Worm (Caenorhabditis elegans) whole organism, young adult: ENCODE results near the gene C08F11.1.

Source experiments
- B0035.1 ChIP-seq: sonication (generic microtip); optimal IDR thresholded peaks from 2 replicates; lab custom pipeline; 2016; ENCODE audit warnings: missing genetic modification characterization, mild to moderate bottlenecking, missing compliant biosample characterization, missing genotype, missing genetic modification reagents
- Y67H2A.10 ChIP-seq: fragments of 200-800 bp; sonication (Bioruptor generic); conservative IDR thresholded peaks from 2 replicates; pipeline ENCODE4 v1.3.6; 2022; ENCODE audit warnings: missing genetic modification reagents, missing genetic modification characterization, missing compliant biosample characterization
- atf-7 ChIP-seq: sonication (generic microtip); optimal IDR thresholded peaks from 2 replicates; lab custom pipeline; 2017; ENCODE audit warnings: mild to moderate bottlenecking, missing genetic modification characterization, missing compliant biosample characterization
- ceh-40 ChIP-seq: fragments of 200-800 bp; sonication (Bioruptor generic); IDR thresholded peaks from 2 replicates; pipeline ENCODE4 v1.3.6; 2022; ENCODE audit warnings: missing genetic modification characterization, missing compliant biosample characterization
- ceh-91 ChIP-seq: fragments of 200-800 bp; sonication (Bioruptor generic); IDR thresholded peaks from 2 replicates; pipeline ENCODE4 v1.3.6; 2022; ENCODE audit warnings: missing genetic modification reagents, missing genetic modification characterization, missing compliant biosample characterization
- dpl-1 ChIP-seq: fragments of 150-350 bp; optimal IDR thresholded peaks from 2 replicates; lab custom pipeline; 2014; ENCODE audit warnings: missing biosample characterization, missing genetic modification reagents, missing genetic modification characterization
- nfya-1 ChIP-seq: sonication (generic microtip); optimal IDR thresholded peaks from 2 replicates; lab custom pipeline; 2017; ENCODE audit warnings: antibody characterized with exemption, missing compliant biosample characterization, missing genetic modification characterization, borderline replicate concordance; ENCODE audit not compliant: insufficient read depth
- nhr-80 ChIP-seq: sonication (generic microtip); optimal IDR thresholded peaks from 2 replicates; lab custom pipeline; 2016; ENCODE audit warnings: missing genetic modification characterization, missing compliant biosample characterization
- pbrm-1 ChIP-seq: fragments of 200-800 bp; sonication (Bioruptor generic); IDR thresholded peaks from 2 replicates; pipeline ENCODE4 v1.3.6; 2022; ENCODE audit warnings: missing genetic modification reagents, missing genetic modification characterization, missing compliant biosample characterization
- tbp1 ChIP-seq: fragments of 200-800 bp; sonication (Bioruptor generic); optimal IDR thresholded peaks from 2 replicates; lab custom pipeline; 2018; ENCODE audit warnings: mild to moderate bottlenecking, missing genetic modification characterization, missing compliant biosample characterization

DNA sequence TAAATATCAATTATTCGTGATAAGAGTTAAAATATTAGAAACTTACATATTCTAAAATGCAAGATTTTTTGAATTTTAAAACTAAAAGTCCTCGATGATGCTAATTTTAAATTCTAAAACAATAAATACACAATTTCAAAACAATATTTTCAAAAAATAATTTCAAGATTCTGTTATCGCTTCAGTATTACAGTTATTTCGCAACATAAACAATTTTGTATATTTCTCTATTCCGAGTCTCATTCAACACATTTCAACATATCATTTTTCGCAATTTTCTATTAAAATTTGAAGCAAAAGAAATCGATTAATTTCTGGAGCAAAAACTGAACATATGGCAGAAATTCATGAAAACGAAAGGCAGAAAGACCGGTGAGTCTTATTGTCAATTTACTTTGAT is 9.5 kb downstream of the C08F11.1 start, which contains the start of gene fbxa-98:
- no peak for TF ChIP-seq Y67H2A.10 (GFP tag; lab: Robert Waterston, UW)
- no peak for TF ChIP-seq tbp1 (GFP tag; lab: Kevin White, UChicago)
- no peak for TF ChIP-seq nfya-1 (tag; lab: Kevin White, UChicago)
- TF ChIP-seq ceh-91 (GFP tag; lab: Robert Waterston, UW) = no peak
- TF ChIP-seq atf-7 (tag; lab: Kevin White, UChicago) = no peak
- no peak for TF ChIP-seq B0035.1
- no peak for TF ChIP-seq pbrm-1 (GFP tag; lab: Robert Waterston, UW)
- TF ChIP-seq nhr-80 (tag; lab: Kevin White, UChicago) = no peak
- TF ChIP-seq dpl-1 (GFP tag; lab: Kevin White, UChicago) = no peak
- no peak for TF ChIP-seq ceh-40
